Fruit fly (Drosophila melanogaster) whole organism, wandering third instar larva: ENCODE measurements around the gene Oseg5.

Source experiments
- Abd-B ChIP-seq: fragments of >200 bp; optimal IDR thresholded peaks from 2 replicates; lab custom pipeline; 2017; ENCODE audit warnings: missing biosample characterization, missing genetic modification characterization
- Dfd ChIP-seq: fragments of >200 bp; optimal IDR thresholded peaks from 2 replicates; lab custom pipeline; 2017; ENCODE audit warnings: missing biosample characterization, missing genetic modification characterization
- Hr78 ChIP-seq: fragments of >200 bp; optimal IDR thresholded peaks from 2 replicates; lab custom pipeline; 2017; ENCODE audit warnings: missing biosample characterization, missing genetic modification characterization
- Myc ChIP-seq: fragments of >200 bp; optimal IDR thresholded peaks from 2 replicates; lab custom pipeline; 2017
- Sp1 ChIP-seq: fragments of 200-800 bp; sonication (Bioruptor generic); optimal IDR thresholded peaks from 3 replicates; lab custom pipeline; 2019; ENCODE audit warnings: missing biosample characterization, mild to moderate bottlenecking, missing genetic modification characterization, moderate library complexity
- dsf ChIP-seq: sonication (Bioruptor generic); optimal IDR thresholded peaks from 2 replicates; lab custom pipeline; 2016; ENCODE audit warnings: missing biosample characterization, missing genetic modification characterization, borderline replicate concordance
- lola ChIP-seq: fragments of >200 bp; optimal IDR thresholded peaks from 2 replicates; lab custom pipeline; 2017; ENCODE audit warnings: missing biosample characterization, missing genetic modification characterization
- psq ChIP-seq: fragments of 200-800 bp; sonication (Bioruptor generic); optimal IDR thresholded peaks from 3 replicates; lab custom pipeline; 2017; ENCODE audit warnings: missing biosample characterization, mild to moderate bottlenecking, missing genetic modification characterization, moderate library complexity
- sage ChIP-seq: fragments of 200-800 bp; sonication (Bioruptor generic); optimal IDR thresholded peaks from 2 replicates; lab custom pipeline; 2016; ENCODE audit warnings: missing biosample characterization, mild to moderate bottlenecking, missing genetic modification characterization

DNA sequence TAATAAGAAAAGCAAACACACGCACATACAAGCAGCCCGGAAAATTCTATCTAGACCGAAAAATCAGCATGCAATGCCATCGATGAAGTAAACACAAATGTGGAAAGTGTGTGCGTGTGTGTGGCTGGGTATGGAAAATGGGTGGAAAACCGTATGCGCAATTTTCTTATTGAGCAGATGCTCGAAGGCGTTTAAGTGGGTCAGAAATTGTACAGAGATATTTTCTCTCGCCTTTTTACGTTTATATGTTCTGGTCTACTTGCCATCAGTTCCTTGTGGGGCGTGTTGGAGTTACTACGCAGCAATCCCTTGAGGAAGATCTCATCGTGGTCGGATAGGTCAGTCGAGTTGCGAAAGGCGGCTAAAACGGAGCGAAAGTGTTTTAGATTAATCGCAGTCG lies 39.9 kb downstream of the Oseg5 start:
- TF ChIP-seq lola = no peak
- no peak for TF ChIP-seq sage
- no peak for TF ChIP-seq psq
- TF ChIP-seq Myc = no peak
- no peak for TF ChIP-seq Dfd (GFP tag; lab: Kevin White, UChicago)
- no peak for TF ChIP-seq Sp1 (GFP tag; lab: Kevin White, UChicago)
- no peak for TF ChIP-seq dsf
- no peak for TF ChIP-seq Abd-B
- no peak for TF ChIP-seq Hr78 (GFP tag; lab: Kevin White, UChicago)
